Fruit fly (Drosophila melanogaster) whole organism, larva: Measurements from ENCODE around the gene Orc2.

Source experiments
- noc ChIP-seq: fragments of 200-800 bp; sonication (Bioruptor generic); optimal IDR thresholded peaks from 3 replicates; lab custom pipeline; 2019; ENCODE audit warnings: missing biosample characterization, mild to moderate bottlenecking, missing genetic modification characterization, moderate library complexity

The Orc2 gene

dm6 chr3R:13947415-13947814 is 17.3 kb upstream of the Orc2 start:
- TF ChIP-seq noc (tag; lab: Kevin White, UChicago): no peak

dm6 chr3R:13948237-13948636 is 16.4 kb upstream of the Orc2 start, which contains the start of gene CG31517:
Gene CG31517 (plus strand): TSS chr3R:13948420.
- no peak for TF ChIP-seq noc (tag; lab: Kevin White, UChicago)

- TF ChIP-seq noc (tag; lab: Kevin White, UChicago): no peak
Observed at dm6 chr3R:13949571-13949970, 15.1 kb upstream of the Orc2 start.

dm6 chr3R:13951038-13951437 is 13.6 kb upstream of the Orc2 start, which contains the start of gene CG9926:
Gene CG9926 (minus strand): TSS chr3R:13951138.
- no peak for TF ChIP-seq noc (tag; lab: Kevin White, UChicago)

- TF ChIP-seq noc (tag; lab: Kevin White, UChicago): no peak
Observed at dm6 chr3R:13952303-13952702, 12.4 kb upstream of the Orc2 start.

dm6 chr3R:13955227-13955626 is 9.5 kb upstream of the Orc2 start:
- TF ChIP-seq noc (tag; lab: Kevin White, UChicago): no peak

- TF ChIP-seq noc (tag; lab: Kevin White, UChicago): no peak
Observed at dm6 chr3R:13956809-13957351, 7.8 kb upstream of the Orc2 start.

dm6 chr3R:13958582-13958981 is 6.1 kb upstream of the Orc2 start, which contains the start of gene Ipp:
Gene Ipp (plus strand): TSS chr3R:13958789.
- no peak for TF ChIP-seq noc (tag; lab: Kevin White, UChicago)

dm6 chr3R:13964074-13964473 is 611 bp upstream of the Orc2 start, which contains the start of gene Kots:
Gene Kots (minus strand): TSS chr3R:13964174.
- TF ChIP-seq noc (tag; lab: Kevin White, UChicago): no peak

- no peak for TF ChIP-seq noc (tag; lab: Kevin White, UChicago)
Observed at dm6 chr3R:13971728-13972448, 7.2 kb downstream of the Orc2 start.

dm6 chr3R:13972653-13973052 is 8.0 kb downstream of the Orc2 start:
- no peak for TF ChIP-seq noc (tag; lab: Kevin White, UChicago)

- TF ChIP-seq noc (tag; lab: Kevin White, UChicago): no peak
Observed at dm6 chr3R:13974741-13975245, 10.1 kb downstream of the Orc2 start.

- no peak for TF ChIP-seq noc (tag; lab: Kevin White, UChicago)
Observed at dm6 chr3R:13976070-13976492, 11.4 kb downstream of the Orc2 start.

- TF ChIP-seq noc (tag; lab: Kevin White, UChicago): no peak
Observed at dm6 chr3R:13977126-13977991, 12.7 kb downstream of the Orc2 start.

dm6 chr3R:13978078-13978559 is 13.4 kb downstream of the Orc2 start:
- no peak for TF ChIP-seq noc (tag; lab: Kevin White, UChicago)

dm6 chr3R:13980956-13981355 is 16.3 kb downstream of the Orc2 start:
- TF ChIP-seq noc (tag; lab: Kevin White, UChicago): no peak
